Fruit fly (Drosophila melanogaster) whole organism, embryonic: ENCODE results near the gene CG6652.

Experiments
- Asciz ChIP-seq: fragments of 200-800 bp; sonication (Bioruptor generic); optimal IDR thresholded peaks from 2 replicates; lab custom pipeline; 2017; ENCODE audit warnings: missing biosample characterization, mild to moderate bottlenecking, missing genetic modification characterization, missing genetic modification reagents
- Atf-2 ChIP-seq: fragments of 200-800 bp; sonication (Bioruptor generic); optimal IDR thresholded peaks from 2 replicates; lab custom pipeline; 2016; ENCODE audit warnings: missing biosample characterization, missing genetic modification characterization
- Awh ChIP-seq: fragments of 200-800 bp; sonication (Bioruptor generic); IDR thresholded peaks from 2 replicates; pipeline ENCODE4, ENCODE4 v1.3.6; 2022; ENCODE audit warnings: missing biosample characterization, missing genetic modification characterization
- BtbVII ChIP-seq: fragments of 200-800 bp; sonication (Bioruptor generic); optimal IDR thresholded peaks from 3 replicates; lab custom pipeline; 2017; ENCODE audit warnings: missing biosample characterization, mild to moderate bottlenecking, missing genetic modification characterization
- CG10274 ChIP-seq: fragments of 200-800 bp; sonication (Bioruptor generic); optimal IDR thresholded peaks from 3 replicates; lab custom pipeline; 2017; ENCODE audit warnings: missing biosample characterization, mild to moderate bottlenecking, missing genetic modification characterization
- CG10979 ChIP-seq: fragments of 200-800 bp; sonication (Bioruptor generic); optimal IDR thresholded peaks from 2 replicates; lab custom pipeline; 2018; ENCODE audit warnings: missing biosample characterization, mild to moderate bottlenecking, missing genetic modification characterization, moderate library complexity
- CG11247 ChIP-seq: fragments of 200-800 bp; sonication (Bioruptor generic); IDR thresholded peaks from 2 replicates; pipeline ENCODE4 v1.3.6; 2022; ENCODE audit warnings: missing biosample characterization, missing genetic modification characterization
- CG11723 ChIP-seq: fragments of 200-800 bp; sonication (Bioruptor generic); optimal IDR thresholded peaks from 2 replicates; lab custom pipeline; 2017; ENCODE audit warnings: missing biosample characterization, mild to moderate bottlenecking, missing genetic modification characterization
- CG12299 ChIP-seq: fragments of 200-800 bp; sonication (Bioruptor generic); optimal IDR thresholded peaks from 2 replicates; lab custom pipeline; 2018; ENCODE audit warnings: missing biosample characterization, mild to moderate bottlenecking, missing genetic modification characterization
- CG12391 ChIP-seq: fragments of 200-800 bp; sonication (Bioruptor generic); optimal IDR thresholded peaks from 3 replicates; lab custom pipeline; 2018; ENCODE audit warnings: missing biosample characterization, mild to moderate bottlenecking, missing genetic modification characterization, moderate library complexity
- CG12659 ChIP-seq: fragments of 200-800 bp; sonication (Bioruptor generic); optimal IDR thresholded peaks from 3 replicates; lab custom pipeline; 2017; ENCODE audit warnings: mild to moderate bottlenecking, missing biosample characterization, missing genetic modification reagents, missing genetic modification characterization
- CG12744 ChIP-seq: fragments of 200-800 bp; sonication (Bioruptor generic); optimal IDR thresholded peaks from 2 replicates; lab custom pipeline; 2016; ENCODE audit warnings: missing biosample characterization, missing genetic modification characterization
- CG13424 ChIP-seq: fragments of 200-800 bp; sonication (Bioruptor generic); optimal IDR thresholded peaks from 2 replicates; lab custom pipeline; 2019; ENCODE audit warnings: missing biosample characterization, mild to moderate bottlenecking, missing genetic modification characterization, moderate library complexity
- CG14860 ChIP-seq: fragments of 200-800 bp; sonication (Bioruptor generic); IDR thresholded peaks from 3 replicates; pipeline ENCODE4 v1.3.6; 2022; ENCODE audit warnings: missing biosample characterization, missing genetic modification characterization; ENCODE audit not compliant: partially characterized antibody
- CG14965 ChIP-seq: fragments of 200-800 bp; sonication (Bioruptor generic); optimal IDR thresholded peaks from 2 replicates; lab custom pipeline; 2016; ENCODE audit warnings: missing biosample characterization, missing genetic modification characterization, borderline replicate concordance
- CG16813 ChIP-seq: fragments of 200-800 bp; sonication (Bioruptor generic); IDR thresholded peaks from 3 replicates; pipeline ENCODE4 v1.3.6; 2022; ENCODE audit warnings: missing biosample characterization, missing genetic modification characterization; ENCODE audit not compliant: partially characterized antibody
- CG17359 ChIP-seq: fragments of 200-800 bp; sonication (Bioruptor generic); optimal IDR thresholded peaks from 3 replicates; lab custom pipeline; 2018; ENCODE audit warnings: missing biosample characterization, mild to moderate bottlenecking, missing genetic modification characterization, moderate library complexity
- CG31388 ChIP-seq: fragments of 200-800 bp; sonication (Bioruptor generic); optimal IDR thresholded peaks from 2 replicates; lab custom pipeline; 2016; ENCODE audit warnings: missing biosample characterization, missing genetic modification characterization
- CG33557 ChIP-seq: fragments of 200-800 bp; sonication (Bioruptor generic); optimal IDR thresholded peaks from 2 replicates; lab custom pipeline; 2019; ENCODE audit warnings: missing biosample characterization, mild to moderate bottlenecking, missing genetic modification characterization, moderate library complexity
- CG5180 ChIP-seq: fragments of 200-800 bp; sonication (Bioruptor generic); optimal IDR thresholded peaks from 3 replicates; lab custom pipeline; 2017; ENCODE audit warnings: missing biosample characterization, missing genetic modification characterization, mild to moderate bottlenecking, moderate library complexity, missing genetic modification reagents
- CG7556 ChIP-seq: fragments of 200-800 bp; sonication (Bioruptor generic); optimal IDR thresholded peaks from 2 replicates; lab custom pipeline; 2017; ENCODE audit warnings: missing biosample characterization, mild to moderate bottlenecking, missing genetic modification characterization
- CG8765 ChIP-seq: fragments of 200-800 bp; sonication (Bioruptor generic); IDR thresholded peaks from 2 replicates; pipeline ENCODE4 v1.3.6; 2022; ENCODE audit warnings: missing biosample characterization, missing genetic modification characterization
- CG9932 ChIP-seq: fragments of 200-800 bp; sonication (Bioruptor generic); IDR thresholded peaks from 2 replicates; pipeline ENCODE4 v1.3.6; 2022; ENCODE audit warnings: missing biosample characterization, missing genetic modification characterization
- CHES-1-like ChIP-seq: fragments of 200-800 bp; sonication (Bioruptor generic); optimal IDR thresholded peaks from 2 replicates; lab custom pipeline; 2016; ENCODE audit warnings: missing biosample characterization, missing genetic modification characterization
- MBD-R2 ChIP-seq: fragments of 200-800 bp; sonication (Bioruptor generic); IDR thresholded peaks from 2 replicates; pipeline ENCODE4 v1.3.6; 2022; ENCODE audit warnings: missing biosample characterization, missing genetic modification characterization
- MESR4 ChIP-seq: fragments of 200-800 bp; sonication (Bioruptor generic); optimal IDR thresholded peaks from 2 replicates; lab custom pipeline; 2018; ENCODE audit warnings: missing biosample characterization, mild to moderate bottlenecking, missing genetic modification characterization, moderate library complexity
- PHDP ChIP-seq: fragments of 200-800 bp; sonication (Bioruptor generic); optimal IDR thresholded peaks from 3 replicates; lab custom pipeline; 2018; ENCODE audit warnings: missing biosample characterization, mild to moderate bottlenecking, missing genetic modification characterization, moderate library complexity
- Xbp1 ChIP-seq: fragments of 200-800 bp; sonication (Bioruptor generic); optimal IDR thresholded peaks from 3 replicates; lab custom pipeline; 2016; ENCODE audit warnings: missing biosample characterization, mild to moderate bottlenecking, missing genetic modification characterization
- Xrp1 ChIP-seq: fragments of 200-800 bp; sonication (Bioruptor generic); IDR thresholded peaks from 2 replicates; pipeline ENCODE4 v1.3.6; 2022; ENCODE audit warnings: missing biosample characterization, missing genetic modification characterization
- crol ChIP-seq: fragments of 200-800 bp; sonication (Bioruptor generic); IDR thresholded peaks from 2 replicates; pipeline ENCODE4 v1.3.6; 2022; ENCODE audit warnings: missing biosample characterization, missing genetic modification characterization
- dpn ChIP-seq, 2 experiments: fragments of 200-800 bp; sonication (Bioruptor generic); optimal IDR thresholded peaks; 3 replicates each; lab custom pipeline; 2016; ENCODE audit warnings: missing biosample characterization in 2 of 2, missing genetic modification characterization in 2 of 2
- en ChIP-seq: fragments of 200-800 bp; sonication (Bioruptor generic); optimal IDR thresholded peaks from 2 replicates; lab custom pipeline; 2016; ENCODE audit warnings: missing biosample characterization, missing genetic modification characterization
- gcm2 ChIP-seq: fragments of 200-800 bp; sonication (Bioruptor generic); optimal IDR thresholded peaks from 2 replicates; lab custom pipeline; 2016; ENCODE audit warnings: missing biosample characterization, missing genetic modification characterization
- hb ChIP-seq: fragments of 200-800 bp; sonication (Bioruptor generic); IDR thresholded peaks from 3 replicates; pipeline ENCODE4 v1.3.6; 2022; ENCODE audit warnings: missing biosample characterization, missing genetic modification characterization; ENCODE audit not compliant: partially characterized antibody
- hbn ChIP-seq: fragments of 200-800 bp; sonication (Bioruptor generic); IDR thresholded peaks from 2 replicates; pipeline ENCODE4 v1.3.6; 2022; ENCODE audit warnings: missing biosample characterization, missing genetic modification characterization; ENCODE audit not compliant: partially characterized antibody
- klu ChIP-seq: fragments of 200-800 bp; sonication (Bioruptor generic); IDR thresholded peaks from 2 replicates; pipeline ENCODE4 v1.3.6; 2022; ENCODE audit warnings: missing biosample characterization, missing genetic modification characterization
- nerfin-2 ChIP-seq: fragments of 200-800 bp; sonication (Bioruptor generic); IDR thresholded peaks from 2 replicates; pipeline ENCODE4 v1.3.6; 2022; ENCODE audit warnings: missing biosample characterization, missing genetic modification characterization; ENCODE audit not compliant: partially characterized antibody
- odd ChIP-seq: fragments of 200-800 bp; sonication (Bioruptor generic); optimal IDR thresholded peaks from 2 replicates; lab custom pipeline; 2017; ENCODE audit warnings: missing biosample characterization, mild to moderate bottlenecking, missing genetic modification characterization
- pros ChIP-seq: fragments of 200-800 bp; sonication (Bioruptor generic); optimal IDR thresholded peaks from 3 replicates; lab custom pipeline; 2019; ENCODE audit warnings: missing biosample characterization, mild to moderate bottlenecking, missing genetic modification characterization, moderate library complexity
- sna ChIP-seq: fragments of 200-800 bp; sonication (Bioruptor generic); IDR thresholded peaks from 2 replicates; pipeline ENCODE4 v1.3.6; 2022; ENCODE audit warnings: missing biosample characterization, missing genetic modification characterization; ENCODE audit not compliant: partially characterized antibody
- sr ChIP-seq: fragments of 200-800 bp; sonication (Bioruptor generic); IDR thresholded peaks from 3 replicates; pipeline ENCODE4 v1.3.6; 2022; ENCODE audit warnings: missing biosample characterization, missing genetic modification characterization
- stwl ChIP-seq: fragments of 200-800 bp; sonication (Bioruptor generic); optimal IDR thresholded peaks from 3 replicates; lab custom pipeline; 2018; ENCODE audit warnings: missing biosample characterization, mild to moderate bottlenecking, missing genetic modification characterization, moderate library complexity
- tna ChIP-seq: fragments of 200-800 bp; sonication (Bioruptor generic); IDR thresholded peaks from 2 replicates; pipeline ENCODE4 v1.3.6; 2022; ENCODE audit warnings: missing biosample characterization, missing genetic modification characterization; ENCODE audit not compliant: partially characterized antibody
- trem ChIP-seq: fragments of 200-800 bp; optimal IDR thresholded peaks from 3 replicates; lab custom pipeline; 2019; ENCODE audit warnings: missing biosample characterization, mild to moderate bottlenecking, missing genetic modification characterization, moderate library complexity
- tup ChIP-seq: fragments of 200-800 bp; sonication (Bioruptor generic); optimal IDR thresholded peaks from 2 replicates; lab custom pipeline; 2016; ENCODE audit warnings: missing biosample characterization, mild to moderate bottlenecking, missing genetic modification characterization, moderate library complexity
- unc-4 ChIP-seq: fragments of 200-800 bp; sonication (Bioruptor generic); IDR thresholded peaks from 2 replicates; pipeline ENCODE4 v1.3.6; 2022; ENCODE audit warnings: missing biosample characterization, missing genetic modification characterization; ENCODE audit not compliant: partially characterized antibody
- usp ChIP-seq: fragments of >200 bp; optimal IDR thresholded peaks from 2 replicates; lab custom pipeline; 2017; ENCODE audit warnings: missing biosample characterization, missing genetic modification characterization
- z ChIP-seq: fragments of 200-800 bp; sonication (Bioruptor generic); IDR thresholded peaks from 3 replicates; pipeline ENCODE4 v1.3.6; 2022; ENCODE audit warnings: missing biosample characterization, missing genetic modification characterization

CG6652 gene

dm6 chr3L:17042297-17042921, 19.8 kb upstream of the CG6652 start, which contains the start of the genes scaf6 and Papst2 (continued):
- TF ChIP-seq CG11723 (no peak), en (GFP tag; lab: Kevin White, UChicago) (no peak), CG31388 (no peak), CG5180 (GFP tag; lab: Kevin White, UChicago) (no peak), CG17359 (tag; lab: Kevin White, UChicago) (no peak), CG10979 (tag; lab: Kevin White, UChicago) (peak; percentile 19), CG12744 (no peak), dpn (GFP tag; optimal IDR thresholded peaks at IDR 0.05; lab: Kevin White, UChicago) (peak in 1 of 2 experiments; percentile 6), pros (GFP tag; lab: Kevin White, UChicago) (no peak), BtbVII (GFP tag; lab: Kevin White, UChicago) (no peak), z (GFP tag; lab: Robert Waterston, UW) (no peak), Asciz (no peak), CG12659 (GFP tag; lab: Kevin White, UChicago) (peak; percentile 75), CG8765 (GFP tag; lab: Robert Waterston, UW) (no peak), sr (GFP tag; lab: Robert Waterston, UW) (no peak), MBD-R2 (peak; percentile 77)

DNA sequence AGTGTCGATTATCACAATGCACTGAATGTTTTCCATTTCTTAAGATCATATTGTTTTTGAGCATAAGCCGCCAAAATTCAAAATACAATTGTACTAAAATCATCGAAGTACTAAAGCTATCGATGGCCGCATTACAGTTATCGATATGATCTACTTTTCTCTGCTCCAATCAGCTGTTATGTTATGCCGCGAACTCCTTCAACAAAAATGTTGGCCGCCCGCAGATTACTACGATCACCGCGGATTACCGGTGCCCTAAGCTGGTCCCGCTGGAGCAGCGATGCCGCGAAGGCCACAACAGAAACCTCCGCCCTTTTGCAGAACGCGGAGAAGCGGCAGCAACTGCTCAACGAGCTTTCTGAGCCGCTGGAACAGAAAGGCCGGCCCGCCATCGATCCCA, 12.8 kb upstream of the CG6652 start, which contains the start of gene beg:
Gene beg, plus strand, starts transcription at position 177 of the 400 bp plus-strand sequence.
- TF ChIP-seq CG14965 (GFP tag; lab: Kevin White, UChicago), result no peak
- TF ChIP-seq Awh (GFP tag; lab: Robert Waterston, UW), result no peak
- no peak for TF ChIP-seq odd
- TF ChIP-seq CG7556 (GFP tag; lab: Kevin White, UChicago), result no peak
- TF ChIP-seq CG16813 (GFP tag; lab: Robert Waterston, UW), result peak; percentile 61; the same call in 2 of the 3 replicates
- TF ChIP-seq tup (GFP tag; lab: Kevin White, UChicago), result no peak
- no peak for TF ChIP-seq CG13424 (tag; lab: Kevin White, UChicago)
- TF ChIP-seq Xrp1 (GFP tag; lab: Robert Waterston, UW), result no peak
- TF ChIP-seq CG12299 (tag; lab: Kevin White, UChicago), result no peak
- peak; percentile 78 for TF ChIP-seq sna
- TF ChIP-seq Atf-2 (GFP tag; lab: Kevin White, UChicago), result no peak
- no peak for TF ChIP-seq CG12391
- no peak for TF ChIP-seq CG10274
- 0 out of 3 replicates have a peak, but pooled peaks have one; percentile 61 for TF ChIP-seq hb (GFP tag; lab: Robert Waterston, UW)
- no peak for TF ChIP-seq PHDP (tag; lab: Kevin White, UChicago)
- peak; percentile 79 for TF ChIP-seq nerfin-2
- TF ChIP-seq stwl (tag; lab: Kevin White, UChicago), result peak; percentile 20
- no peak for TF ChIP-seq CG33557 (GFP tag; lab: Kevin White, UChicago)
- no peak for TF ChIP-seq gcm2 (GFP tag; lab: Kevin White, UChicago)
- peak; percentile 52; the same call in 2 of the 3 replicates for TF ChIP-seq CG14860 (GFP tag; lab: Robert Waterston, UW)
- TF ChIP-seq tna (GFP tag; lab: Robert Waterston, UW), result peak; percentile 62
- TF ChIP-seq trem (tag; lab: Kevin White, UChicago), result peak; percentile 16
- TF ChIP-seq hbn, result peak; percentile 66
- TF ChIP-seq CG9932 (GFP tag; lab: Robert Waterston, UW), result no peak
- TF ChIP-seq klu (GFP tag; lab: Robert Waterston, UW), result no peak
- peak; percentile 72 for TF ChIP-seq unc-4 (GFP tag; lab: Robert Waterston, UW)
- TF ChIP-seq CG11247 (GFP tag; lab: Robert Waterston, UW), result no peak
- TF ChIP-seq MESR4 (GFP tag; lab: Kevin White, UChicago), result peak; percentile 36
- no peak for TF ChIP-seq Xbp1 (GFP tag; lab: Kevin White, UChicago)
- no peak for TF ChIP-seq CHES-1-like (GFP tag; lab: Kevin White, UChicago)
- TF ChIP-seq usp (GFP tag; lab: Kevin White, UChicago), result no peak
- TF ChIP-seq MBD-R2, result peak; percentile 87
- no peak for TF ChIP-seq crol (GFP tag; lab: Robert Waterston, UW)
